Fruit fly (Drosophila melanogaster) whole organism, embryonic: Measurements from ENCODE around the gene CG18132.

Experiments used
- ATbp ChIP-seq: fragments of 200-800 bp; sonication (Bioruptor generic); optimal IDR thresholded peaks from 2 replicates; lab custom pipeline; 2017; ENCODE audit warnings: missing biosample characterization, mild to moderate bottlenecking, missing genetic modification characterization, missing genetic modification reagents
- Blimp-1 ChIP-seq: fragments of 200-800 bp; sonication (Bioruptor generic); optimal IDR thresholded peaks from 3 replicates; lab custom pipeline; 2018; ENCODE audit warnings: missing biosample characterization, missing genetic modification characterization, mild to moderate bottlenecking, moderate library complexity, missing genetic modification reagents
- Bteb2 ChIP-seq: fragments of 200-800 bp; sonication (Bioruptor generic); optimal IDR thresholded peaks from 2 replicates; lab custom pipeline; 2016; ENCODE audit warnings: missing biosample characterization, missing genetic modification characterization
- CG10979 ChIP-seq: fragments of 200-800 bp; sonication (Bioruptor generic); optimal IDR thresholded peaks from 2 replicates; lab custom pipeline; 2018; ENCODE audit warnings: missing biosample characterization, mild to moderate bottlenecking, missing genetic modification characterization, moderate library complexity
- CG12391 ChIP-seq: fragments of 200-800 bp; sonication (Bioruptor generic); optimal IDR thresholded peaks from 3 replicates; lab custom pipeline; 2018; ENCODE audit warnings: missing biosample characterization, mild to moderate bottlenecking, missing genetic modification characterization, moderate library complexity
- CG12942 ChIP-seq: fragments of 200-800 bp; sonication (Bioruptor generic); optimal IDR thresholded peaks from 3 replicates; lab custom pipeline; 2016; ENCODE audit warnings: missing biosample characterization, missing genetic modification characterization
- CG1603 ChIP-seq: fragments of 200-800 bp; sonication (Bioruptor generic); optimal IDR thresholded peaks from 2 replicates; lab custom pipeline; 2019; ENCODE audit warnings: missing biosample characterization, mild to moderate bottlenecking, missing genetic modification characterization, moderate library complexity
- CG2120 ChIP-seq: fragments of 200-800 bp; sonication (Bioruptor generic); optimal IDR thresholded peaks from 3 replicates; lab custom pipeline; 2016; ENCODE audit warnings: missing biosample characterization, missing genetic modification characterization
- CG2129 ChIP-seq: fragments of 200-800 bp; sonication (Bioruptor generic); IDR thresholded peaks from 2 replicates; pipeline ENCODE4 v1.3.6; 2022; ENCODE audit warnings: missing biosample characterization, missing genetic modification characterization; ENCODE audit not compliant: partially characterized antibody
- CG2712 ChIP-seq: fragments of 200-800 bp; optimal IDR thresholded peaks from 3 replicates; lab custom pipeline; 2019; ENCODE audit warnings: missing biosample characterization, mild to moderate bottlenecking, missing genetic modification characterization, moderate library complexity
- CG3847 ChIP-seq: fragments of 200-800 bp; sonication (Bioruptor generic); IDR thresholded peaks from 2 replicates; pipeline ENCODE4 v1.3.6; 2022; ENCODE audit warnings: missing biosample characterization, missing genetic modification characterization
- CG6791 ChIP-seq: fragments of 200-800 bp; sonication (Bioruptor generic); IDR thresholded peaks from 3 replicates; pipeline ENCODE4 v1.3.6; 2022; ENCODE audit warnings: missing biosample characterization, missing genetic modification characterization; ENCODE audit not compliant: partially characterized antibody
- CG7839 ChIP-seq: fragments of 200-800 bp; sonication (Bioruptor generic); optimal IDR thresholded peaks from 3 replicates; lab custom pipeline; 2018; ENCODE audit warnings: missing biosample characterization, mild to moderate bottlenecking, missing genetic modification characterization, moderate library complexity
- CG7987 ChIP-seq: fragments of 200-800 bp; sonication (Bioruptor generic); optimal IDR thresholded peaks from 2 replicates; lab custom pipeline; 2018; ENCODE audit warnings: missing biosample characterization, mild to moderate bottlenecking, missing genetic modification characterization, moderate library complexity
- CG9727 ChIP-seq: fragments of 200-800 bp; sonication (Bioruptor generic); optimal IDR thresholded peaks from 3 replicates; lab custom pipeline; 2017; ENCODE audit warnings: missing biosample characterization, mild to moderate bottlenecking, missing genetic modification characterization
- CG9876 ChIP-seq: fragments of 200-800 bp; sonication (Bioruptor generic); optimal IDR thresholded peaks from 2 replicates; lab custom pipeline; 2016; ENCODE audit warnings: missing biosample characterization, missing genetic modification characterization
- CTCF ChIP-seq: fragments of 200-800 bp; sonication (Bioruptor generic); optimal IDR thresholded peaks from 2 replicates; lab custom pipeline; 2017; ENCODE audit warnings: missing biosample characterization, mild to moderate bottlenecking, missing genetic modification characterization, moderate library complexity
- Dp ChIP-seq: fragments of 200-800 bp; sonication (Bioruptor generic); optimal IDR thresholded peaks from 2 replicates; lab custom pipeline; 2018; ENCODE audit warnings: missing biosample characterization, mild to moderate bottlenecking, missing genetic modification characterization, moderate library complexity
- HLH3B ChIP-seq: fragments of 200-800 bp; sonication (Bioruptor generic); IDR thresholded peaks from 2 replicates; pipeline ENCODE4 v1.3.6; 2022; ENCODE audit warnings: missing biosample characterization, missing genetic modification characterization
- Hey ChIP-seq: fragments of 200-800 bp; sonication (Bioruptor generic); optimal IDR thresholded peaks from 3 replicates; lab custom pipeline; 2018; ENCODE audit warnings: missing biosample characterization, mild to moderate bottlenecking, missing genetic modification characterization
- Jarid2 ChIP-seq: fragments of 200-800 bp; sonication (Bioruptor generic); optimal IDR thresholded peaks from 3 replicates; lab custom pipeline; 2017; ENCODE audit warnings: mild to moderate bottlenecking, missing biosample characterization, missing genetic modification reagents, missing genetic modification characterization
- Med ChIP-seq: fragments of 200-800 bp; sonication (Bioruptor generic); peaks from one replicate; lab custom pipeline; 2016; ENCODE audit warnings: missing biosample characterization, missing genetic modification characterization, mild to moderate bottlenecking, inconsistent platforms, moderate library complexity
- Xrp1 ChIP-seq: fragments of 200-800 bp; sonication (Bioruptor generic); IDR thresholded peaks from 2 replicates; pipeline ENCODE4 v1.3.6; 2022; ENCODE audit warnings: missing biosample characterization, missing genetic modification characterization
- ara ChIP-seq: fragments of 200-800 bp; sonication (Bioruptor generic); IDR thresholded peaks from 2 replicates; pipeline ENCODE4 v1.3.6; 2022; ENCODE audit warnings: missing biosample characterization, missing genetic modification characterization
- bsh ChIP-seq, 2 experiments: fragments of 200-800 bp; sonication (Bioruptor generic); optimal IDR thresholded peaks; 2 replicates each; lab custom pipeline; 2017 to 2018; ENCODE audit warnings: mild to moderate bottlenecking in 2 of 2, missing biosample characterization in 2 of 2, missing genetic modification characterization in 2 of 2, moderate library complexity in 1 of 2
- ci ChIP-seq: fragments of 200-800 bp; sonication (Bioruptor generic); IDR thresholded peaks from 3 replicates; pipeline ENCODE4 v1.3.6; 2022; ENCODE audit warnings: missing biosample characterization, missing genetic modification characterization
- croc ChIP-seq: fragments of 200-800 bp; sonication (Bioruptor generic); conservative IDR thresholded peaks from 3 replicates; pipeline ENCODE4 v1.3.6; 2022; ENCODE audit warnings: missing biosample characterization, missing genetic modification characterization
- dimm ChIP-seq: fragments of 200-800 bp; sonication (Bioruptor generic); IDR thresholded peaks from 2 replicates; pipeline ENCODE4 v1.3.6; 2022; ENCODE audit warnings: missing biosample characterization, missing genetic modification characterization
- dmrt11E ChIP-seq: fragments of 200-800 bp; sonication (Bioruptor generic); optimal IDR thresholded peaks from 3 replicates; lab custom pipeline; 2018; ENCODE audit warnings: missing biosample characterization, mild to moderate bottlenecking, missing genetic modification characterization, moderate library complexity
- gem ChIP-seq: fragments of 200-800 bp; sonication (Bioruptor generic); optimal IDR thresholded peaks from 2 replicates; lab custom pipeline; 2019; ENCODE audit warnings: missing biosample characterization, mild to moderate bottlenecking, missing genetic modification characterization, moderate library complexity
- grau ChIP-seq: fragments of 200-800 bp; optimal IDR thresholded peaks from 3 replicates; lab custom pipeline; 2019; ENCODE audit warnings: missing biosample characterization, mild to moderate bottlenecking, missing genetic modification characterization, moderate library complexity
- lov ChIP-seq, 2 experiments: fragments of 200-800 bp in 1 of 2; fragments of >200 bp in 1 of 2; sonication (Bioruptor generic) in 1 of 2; IDR thresholded peaks in 1 of 2; optimal IDR thresholded peaks in 1 of 2; 2 replicates in 1 of 2; 3 replicates in 1 of 2; pipeline versions ENCODE4 v1.3.6 to Lab custom; 2017 to 2022; ENCODE audit warnings: missing biosample characterization in 1 of 2, missing genetic modification characterization in 1 of 2
- nom ChIP-seq: fragments of 200-800 bp; sonication (Bioruptor generic); optimal IDR thresholded peaks from 2 replicates; lab custom pipeline; 2017; ENCODE audit warnings: missing biosample characterization, missing genetic modification characterization, mild to moderate bottlenecking, moderate library complexity, missing genetic modification reagents
- org-1 ChIP-seq: fragments of 200-800 bp; sonication (Bioruptor generic); optimal IDR thresholded peaks from 2 replicates; lab custom pipeline; 2017; ENCODE audit warnings: missing biosample characterization, missing genetic modification characterization
- peb ChIP-seq: fragments of 200-800 bp; sonication (Bioruptor generic); IDR thresholded peaks from 2 replicates; pipeline ENCODE4 v1.3.6; 2022; ENCODE audit warnings: missing biosample characterization, missing genetic modification characterization
- phol ChIP-seq: fragments of 200-800 bp; sonication (Bioruptor generic); optimal IDR thresholded peaks from 3 replicates; lab custom pipeline; 2018; ENCODE audit warnings: missing biosample characterization, mild to moderate bottlenecking, missing genetic modification characterization, moderate library complexity
- pita ChIP-seq: fragments of 200-800 bp; sonication (Bioruptor generic); optimal IDR thresholded peaks from 2 replicates; lab custom pipeline; 2017; ENCODE audit warnings: missing biosample characterization, mild to moderate bottlenecking, missing genetic modification characterization
- pnt ChIP-seq: fragments of 200-800 bp; sonication (Bioruptor generic); optimal IDR thresholded peaks from 3 replicates; lab custom pipeline; 2016; ENCODE audit warnings: missing biosample characterization, missing genetic modification characterization
- prd ChIP-seq, 3 experiments: fragments of >200 bp in 2 of 3; fragments of 200-800 bp in 1 of 3; sonication (Bioruptor generic) in 1 of 3; optimal IDR thresholded peaks in 2 of 3; IDR thresholded peaks in 1 of 3; 2 replicates in 2 of 3; 3 replicates in 1 of 3; pipeline versions ENCODE4 v1.3.6 to Lab custom; 2017 to 2022; ENCODE audit warnings: missing biosample characterization in 1 of 3, missing genetic modification characterization in 1 of 3
- pros ChIP-seq: fragments of 200-800 bp; sonication (Bioruptor generic); optimal IDR thresholded peaks from 3 replicates; lab custom pipeline; 2019; ENCODE audit warnings: missing biosample characterization, mild to moderate bottlenecking, missing genetic modification characterization, moderate library complexity
- scrt ChIP-seq: fragments of 200-800 bp; sonication (Bioruptor generic); optimal IDR thresholded peaks from 2 replicates; lab custom pipeline; 2018; ENCODE audit warnings: missing biosample characterization, mild to moderate bottlenecking, missing genetic modification characterization, moderate library complexity
- sd ChIP-seq: fragments of 200-800 bp; sonication (Bioruptor generic); optimal IDR thresholded peaks from 3 replicates; lab custom pipeline; 2018; ENCODE audit warnings: missing biosample characterization, mild to moderate bottlenecking, missing genetic modification characterization, moderate library complexity
- sens ChIP-seq: fragments of 200-800 bp; sonication (Bioruptor generic); peaks from one replicate; lab custom pipeline; 2016; ENCODE audit warnings: missing biosample characterization, missing genetic modification characterization
- sens-2 ChIP-seq: fragments of 200-800 bp; sonication (Bioruptor generic); IDR thresholded peaks from 2 replicates; pipeline ENCODE4 v1.3.6; 2022; ENCODE audit warnings: missing biosample characterization, missing genetic modification characterization
- sob ChIP-seq: fragments of 200-800 bp; sonication (Bioruptor generic); IDR thresholded peaks from 2 replicates; pipeline ENCODE4 v1.3.6; 2022; ENCODE audit warnings: missing biosample characterization, missing genetic modification characterization
- tin ChIP-seq: fragments of 200-800 bp; sonication (Bioruptor generic); optimal IDR thresholded peaks from 3 replicates; lab custom pipeline; 2016; ENCODE audit warnings: missing biosample characterization, missing genetic modification characterization
- z ChIP-seq: fragments of 200-800 bp; sonication (Bioruptor generic); IDR thresholded peaks from 3 replicates; pipeline ENCODE4 v1.3.6; 2022; ENCODE audit warnings: missing biosample characterization, missing genetic modification characterization
- zfh1 ChIP-seq: fragments of 200-800 bp; sonication (Bioruptor generic); IDR thresholded peaks from 3 replicates; pipeline ENCODE4 v1.3.6; 2022; ENCODE audit warnings: missing biosample characterization, missing genetic modification characterization

The CG18132 gene

dm6 chr2L:1473427-1473826, 43.9 kb downstream of the CG18132 start (continued):
- 0 out of 2 replicates have a peak, but pooled peaks have one; percentile 12 for TF ChIP-seq dimm (GFP tag; lab: Robert Waterston, UW)
- peak; percentile 13 for TF ChIP-seq Jarid2 (GFP tag; lab: Kevin White, UChicago)
- peak; percentile 61 for TF ChIP-seq croc
- TF ChIP-seq pnt (GFP tag; lab: Kevin White, UChicago), result peak; percentile 35
- TF ChIP-seq sd (tag; lab: Kevin White, UChicago), result no peak
- TF ChIP-seq pros, result peak; percentile 89
- peak; percentile 44 for TF ChIP-seq Blimp-1 (GFP tag; lab: Kevin White, UChicago)
- TF ChIP-seq ci (GFP tag; lab: Robert Waterston, UW), result peak; percentile 59; the same call in 2 of the 3 replicates
- TF ChIP-seq CG2120 (GFP tag; lab: Kevin White, UChicago), result peak; percentile 7
- TF ChIP-seq zfh1 (GFP tag; lab: Robert Waterston, UW), result peak; percentile 87
- TF ChIP-seq sens-2 (GFP tag; lab: Robert Waterston, UW), result peak; percentile 43; the same call in 1 of the 2 replicates
- TF ChIP-seq grau (tag; lab: Kevin White, UChicago), result peak; percentile 26
- peak; percentile 33; the same call in 1 of the 2 replicates for TF ChIP-seq peb (GFP tag; lab: Robert Waterston, UW)
- TF ChIP-seq CG12942 (GFP tag; lab: Kevin White, UChicago), result no peak
- TF ChIP-seq sob (GFP tag; lab: Robert Waterston, UW), result peak; percentile 49; the same call in 1 of the 2 replicates
- 0 out of 2 replicates have a peak, but pooled peaks have one; percentile 12 for TF ChIP-seq CG3847 (GFP tag; lab: Robert Waterston, UW)

dm6 chr2L:1470772-1471171, 46.5 kb downstream of the CG18132 start:
- TF ChIP-seq CG7987 (GFP tag; lab: Kevin White, UChicago), result no peak
- peak; percentile 12 for TF ChIP-seq tin
- no peak for TF ChIP-seq z (GFP tag; lab: Robert Waterston, UW)
- no peak for TF ChIP-seq pita (GFP tag; lab: Kevin White, UChicago)
- no peak for TF ChIP-seq Dp (GFP tag; lab: Kevin White, UChicago)
- TF ChIP-seq org-1 (GFP tag; lab: Kevin White, UChicago), result no peak
- 0 out of 3 replicates have a peak, but pooled peaks have one; percentile 29 for TF ChIP-seq ci (GFP tag; lab: Robert Waterston, UW)
- peak; percentile 4 to 14 for TF ChIP-seq bsh (GFP tag; optimal IDR thresholded peaks at IDR 0.05; lab: Kevin White, UChicago)
- TF ChIP-seq CG9876 (GFP tag; lab: Kevin White, UChicago), result no peak
- TF ChIP-seq CG10979 (tag; lab: Kevin White, UChicago), result peak; percentile 39
- no peak for TF ChIP-seq ara (GFP tag; lab: Robert Waterston, UW)
- no peak for TF ChIP-seq CG6791 (GFP tag; lab: Robert Waterston, UW)
- no peak for TF ChIP-seq CTCF
- peak; percentile 3 for TF ChIP-seq CG12391 (tag; lab: Kevin White, UChicago)
- TF ChIP-seq Bteb2 (GFP tag; lab: Kevin White, UChicago), result no peak
- peak; percentile 5 for TF ChIP-seq phol
- TF ChIP-seq lov (optimal IDR thresholded peaks at IDR 0.05; lab: Kevin White, UChicago), result no peak
- TF ChIP-seq lov (GFP tag; IDR thresholded peaks at IDR 0.05; lab: Robert Waterston, UW), result 0 out of 3 replicates have a peak, but pooled peaks have one; percentile 11
- peak; percentile 3 for TF ChIP-seq CG7839
- TF ChIP-seq dmrt11E (tag; lab: Kevin White, UChicago), result peak; percentile 48
- peak; percentile 33 for TF ChIP-seq CG1603
- TF ChIP-seq nom (GFP tag; lab: Kevin White, UChicago), result peak; percentile 41
- no peak for TF ChIP-seq prd (optimal IDR thresholded peaks at IDR 0.05; lab: Kevin White, UChicago)
- TF ChIP-seq prd (GFP tag; IDR thresholded peaks at IDR 0.05; lab: Robert Waterston, UW), result 0 out of 3 replicates have a peak, but pooled peaks have one; percentile 23
- peak; percentile 54 for TF ChIP-seq Med (GFP tag; lab: Kevin White, UChicago)
- TF ChIP-seq Hey (tag; lab: Kevin White, UChicago), result no peak
- peak; percentile 3 for TF ChIP-seq ATbp (GFP tag; lab: Kevin White, UChicago)
- peak; percentile 2 for TF ChIP-seq CG9727 (GFP tag; lab: Kevin White, UChicago)
- TF ChIP-seq sens (GFP tag; lab: Kevin White, UChicago), result peak; percentile 82
- 0 out of 2 replicates have a peak, but pooled peaks have one; percentile 8 for TF ChIP-seq HLH3B
- peak; percentile 6 for TF ChIP-seq CG2712
- peak; percentile 22 for TF ChIP-seq gem (tag; lab: Kevin White, UChicago)
- TF ChIP-seq scrt, result no peak
- TF ChIP-seq Xrp1 (GFP tag; lab: Robert Waterston, UW), result peak; percentile 53
- TF ChIP-seq CG2129 (GFP tag; lab: Robert Waterston, UW), result no peak
